Fruit fly (Drosophila melanogaster) whole organism, embryonic: Measurements from ENCODE around the gene Nse1.

Experiments used
- CG10462 ChIP-seq: fragments of 200-800 bp; sonication (Bioruptor generic); optimal IDR thresholded peaks from 2 replicates; lab custom pipeline; 2016; ENCODE audit warnings: missing biosample characterization, missing genetic modification characterization
- CG11247 ChIP-seq: fragments of 200-800 bp; sonication (Bioruptor generic); IDR thresholded peaks from 2 replicates; pipeline ENCODE4 v1.3.6; 2022; ENCODE audit warnings: missing biosample characterization, missing genetic modification characterization
- CG11696 ChIP-seq: fragments of 200-800 bp; sonication (Bioruptor generic); IDR thresholded peaks from 2 replicates; pipeline ENCODE4 v1.3.6; 2022; ENCODE audit warnings: missing biosample characterization, missing genetic modification characterization
- CG12071 ChIP-seq: fragments of 200-800 bp; sonication (Bioruptor generic); optimal IDR thresholded peaks from 3 replicates; lab custom pipeline; 2018; ENCODE audit warnings: missing biosample characterization, mild to moderate bottlenecking, missing genetic modification characterization
- CG12219 ChIP-seq: fragments of 200-800 bp; sonication (Bioruptor generic); optimal IDR thresholded peaks from 3 replicates; lab custom pipeline; 2018; ENCODE audit warnings: missing biosample characterization, mild to moderate bottlenecking, missing genetic modification characterization
- CG14050 ChIP-seq: fragments of 200-800 bp; sonication (Bioruptor generic); IDR thresholded peaks from 3 replicates; pipeline ENCODE4 v1.3.6; 2022; ENCODE audit warnings: missing biosample characterization, missing genetic modification characterization
- CG14860 ChIP-seq: fragments of 200-800 bp; sonication (Bioruptor generic); IDR thresholded peaks from 3 replicates; pipeline ENCODE4 v1.3.6; 2022; ENCODE audit warnings: missing biosample characterization, missing genetic modification characterization; ENCODE audit not compliant: partially characterized antibody
- CG15011 ChIP-seq: fragments of 200-800 bp; sonication (Bioruptor generic); optimal IDR thresholded peaks from 3 replicates; lab custom pipeline; 2018; ENCODE audit warnings: missing biosample characterization, mild to moderate bottlenecking, missing genetic modification characterization
- CG15479 ChIP-seq: fragments of 200-800 bp; sonication (Bioruptor generic); optimal IDR thresholded peaks from 3 replicates; lab custom pipeline; 2019; ENCODE audit warnings: missing biosample characterization, mild to moderate bottlenecking, missing genetic modification characterization, moderate library complexity
- CG16863 ChIP-seq: fragments of 200-800 bp; sonication (Bioruptor generic); optimal IDR thresholded peaks from 3 replicates; lab custom pipeline; 2016; ENCODE audit warnings: missing biosample characterization, missing genetic modification characterization
- CG17802 ChIP-seq: fragments of 200-800 bp; sonication (Bioruptor generic); optimal IDR thresholded peaks from 2 replicates; lab custom pipeline; 2018; ENCODE audit warnings: missing biosample characterization, mild to moderate bottlenecking, missing genetic modification characterization, moderate library complexity
- CG17912 ChIP-seq: fragments of 200-800 bp; sonication (Bioruptor generic); optimal IDR thresholded peaks from 2 replicates; lab custom pipeline; 2018; ENCODE audit warnings: missing biosample characterization, mild to moderate bottlenecking, missing genetic modification characterization
- CG2199 ChIP-seq: fragments of 200-800 bp; sonication (Bioruptor generic); IDR thresholded peaks from 3 replicates; pipeline ENCODE4 v1.3.6; 2022; ENCODE audit warnings: missing biosample characterization, missing genetic modification characterization
- CG30403 ChIP-seq: fragments of 200-800 bp; sonication (Bioruptor generic); optimal IDR thresholded peaks from 3 replicates; lab custom pipeline; 2016; ENCODE audit warnings: missing biosample characterization, missing genetic modification characterization
- CG32532 ChIP-seq: fragments of 200-800 bp; sonication (Bioruptor generic); IDR thresholded peaks from 2 replicates; pipeline ENCODE4 v1.3.6; 2022; ENCODE audit warnings: missing biosample characterization, missing genetic modification characterization
- CG3726 ChIP-seq: fragments of 200-800 bp; sonication (Bioruptor generic); IDR thresholded peaks from 3 replicates; pipeline ENCODE4, ENCODE4 v1.3.6; 2022; ENCODE audit warnings: missing biosample characterization, missing genetic modification characterization
- CG5953 ChIP-seq: fragments of 200-800 bp; sonication (Bioruptor generic); IDR thresholded peaks from 2 replicates; pipeline ENCODE4 v1.3.6; 2022; ENCODE audit warnings: missing biosample characterization, missing genetic modification characterization
- CG6254 ChIP-seq: fragments of 200-800 bp; sonication (Bioruptor generic); optimal IDR thresholded peaks from 3 replicates; lab custom pipeline; 2017; ENCODE audit warnings: mild to moderate bottlenecking, missing biosample characterization, missing genetic modification reagents, missing genetic modification characterization
- CG6854 ChIP-seq: fragments of 200-800 bp; sonication (Bioruptor generic); optimal IDR thresholded peaks from 3 replicates; lab custom pipeline; 2017; ENCODE audit warnings: missing biosample characterization, mild to moderate bottlenecking, missing genetic modification characterization
- CG9437 ChIP-seq: fragments of 200-800 bp; sonication (Bioruptor generic); optimal IDR thresholded peaks from 2 replicates; lab custom pipeline; 2018; ENCODE audit warnings: missing biosample characterization, mild to moderate bottlenecking, missing genetic modification characterization
- HLH4C ChIP-seq: fragments of 200-800 bp; sonication (Bioruptor generic); IDR thresholded peaks from 3 replicates; pipeline ENCODE4 v1.3.6; 2022; ENCODE audit warnings: missing biosample characterization, missing genetic modification characterization; ENCODE audit not compliant: partially characterized antibody
- Hand ChIP-seq: fragments of 200-800 bp; sonication (Bioruptor generic); optimal IDR thresholded peaks from 2 replicates; lab custom pipeline; 2017; ENCODE audit warnings: mild to moderate bottlenecking, missing biosample characterization, missing genetic modification reagents, missing genetic modification characterization
- Hr51 ChIP-seq, 2 experiments: fragments of 200-800 bp; sonication (Bioruptor generic); optimal IDR thresholded peaks; 2 replicates in 1 of 2; 3 replicates in 1 of 2; lab custom pipeline; 2016 to 2018; ENCODE audit warnings: missing biosample characterization in 2 of 2, missing genetic modification characterization in 2 of 2, mild to moderate bottlenecking in 1 of 2, moderate library complexity in 1 of 2
- Sox100B ChIP-seq: fragments of 200-800 bp; sonication (Bioruptor generic); optimal IDR thresholded peaks from 3 replicates; lab custom pipeline; 2018; ENCODE audit warnings: missing biosample characterization, mild to moderate bottlenecking, missing genetic modification characterization
- TFAM ChIP-seq: fragments of 200-800 bp; sonication (Bioruptor generic); optimal IDR thresholded peaks from 2 replicates; lab custom pipeline; 2017; ENCODE audit warnings: missing biosample characterization, missing genetic modification characterization, inconsistent platforms
- Trl ChIP-seq, 3 experiments: fragments of >200 bp in 2 of 3; fragments of 200-800 bp in 1 of 3; sonication (Bioruptor generic) in 1 of 3; optimal IDR thresholded peaks; 2 replicates in 1 of 3; 3 replicates in 2 of 3; lab custom pipeline; 2016 to 2017; ENCODE audit warnings: missing biosample characterization in 1 of 3, missing genetic modification characterization in 1 of 3
- ab ChIP-seq: fragments of 200-800 bp; sonication (Bioruptor generic); optimal IDR thresholded peaks from 2 replicates; lab custom pipeline; 2016; ENCODE audit warnings: missing biosample characterization, missing genetic modification characterization
- amos ChIP-seq: fragments of 200-800 bp; sonication (Bioruptor generic); IDR thresholded peaks from 2 replicates; pipeline ENCODE4 v1.3.6; 2022; ENCODE audit warnings: missing biosample characterization, missing genetic modification characterization; ENCODE audit not compliant: partially characterized antibody
- bcd ChIP-seq: fragments of 200-800 bp; sonication (Bioruptor generic); optimal IDR thresholded peaks from 2 replicates; lab custom pipeline; 2017; ENCODE audit warnings: missing biosample characterization, mild to moderate bottlenecking, missing genetic modification characterization
- br ChIP-seq: fragments of >200 bp; optimal IDR thresholded peaks from 2 replicates; lab custom pipeline; 2017
- chif ChIP-seq, 2 experiments: fragments of 200-800 bp; sonication (Bioruptor generic); optimal IDR thresholded peaks; 3 replicates each; lab custom pipeline; 2016; ENCODE audit warnings: missing biosample characterization in 2 of 2, missing genetic modification characterization in 2 of 2
- disco-r ChIP-seq: fragments of 200-800 bp; sonication (Bioruptor generic); optimal IDR thresholded peaks from 2 replicates; lab custom pipeline; 2016; ENCODE audit warnings: missing biosample characterization, missing genetic modification characterization
- dmrt11E ChIP-seq: fragments of 200-800 bp; sonication (Bioruptor generic); optimal IDR thresholded peaks from 3 replicates; lab custom pipeline; 2018; ENCODE audit warnings: missing biosample characterization, mild to moderate bottlenecking, missing genetic modification characterization, moderate library complexity
- dpn ChIP-seq, 2 experiments: fragments of 200-800 bp; sonication (Bioruptor generic); optimal IDR thresholded peaks; 3 replicates each; lab custom pipeline; 2016; ENCODE audit warnings: missing biosample characterization in 2 of 2, missing genetic modification characterization in 2 of 2
- exex ChIP-seq: fragments of 200-800 bp; sonication (Bioruptor generic); optimal IDR thresholded peaks from 4 replicates; lab custom pipeline; 2018; ENCODE audit warnings: missing biosample characterization, mild to moderate bottlenecking, missing genetic modification characterization, moderate library complexity
- hbn ChIP-seq: fragments of 200-800 bp; sonication (Bioruptor generic); IDR thresholded peaks from 2 replicates; pipeline ENCODE4 v1.3.6; 2022; ENCODE audit warnings: missing biosample characterization, missing genetic modification characterization; ENCODE audit not compliant: partially characterized antibody
- jigr1 ChIP-seq: fragments of 200-800 bp; sonication (Bioruptor generic); IDR thresholded peaks from 3 replicates; pipeline ENCODE4 v1.3.6; 2022; ENCODE audit warnings: missing biosample characterization, missing genetic modification characterization
- knrl ChIP-seq: fragments of 200-800 bp; sonication (Bioruptor generic); IDR thresholded peaks from 3 replicates; pipeline ENCODE4 v1.3.6; 2022; ENCODE audit warnings: missing biosample characterization, missing genetic modification characterization; ENCODE audit not compliant: partially characterized antibody
- otp ChIP-seq: fragments of 200-800 bp; sonication (Bioruptor generic); IDR thresholded peaks from 3 replicates; pipeline ENCODE4, ENCODE4 v1.3.6; 2022; ENCODE audit warnings: missing biosample characterization, missing genetic modification characterization
- p53 ChIP-seq: fragments of 200-800 bp; sonication (Bioruptor generic); optimal IDR thresholded peaks from 2 replicates; lab custom pipeline; 2016; ENCODE audit warnings: missing biosample characterization, missing genetic modification characterization
- pb ChIP-seq: fragments of 200-800 bp; sonication (Bioruptor generic); optimal IDR thresholded peaks from 3 replicates; lab custom pipeline; 2016; ENCODE audit warnings: missing biosample characterization, missing genetic modification characterization
- psq ChIP-seq: fragments of 200-800 bp; sonication (Bioruptor generic); optimal IDR thresholded peaks from 2 replicates; lab custom pipeline; 2017; ENCODE audit warnings: missing biosample characterization, missing genetic modification characterization
- ro ChIP-seq: fragments of 200-800 bp; sonication (Bioruptor generic); IDR thresholded peaks from 2 replicates; pipeline ENCODE4 v1.3.6; 2022; ENCODE audit warnings: missing biosample characterization, missing genetic modification characterization
- sd ChIP-seq: fragments of 200-800 bp; sonication (Bioruptor generic); optimal IDR thresholded peaks from 3 replicates; lab custom pipeline; 2018; ENCODE audit warnings: missing biosample characterization, mild to moderate bottlenecking, missing genetic modification characterization, moderate library complexity
- sima ChIP-seq: fragments of 200-800 bp; sonication (Bioruptor generic); optimal IDR thresholded peaks from 2 replicates; lab custom pipeline; 2016; ENCODE audit warnings: missing biosample characterization, missing genetic modification characterization
- so ChIP-seq: fragments of 200-800 bp; sonication (Bioruptor generic); IDR thresholded peaks from 3 replicates; pipeline ENCODE4 v1.3.6; 2022; ENCODE audit warnings: missing biosample characterization, missing genetic modification characterization
- stc ChIP-seq: fragments of 200-800 bp; sonication (Bioruptor generic); IDR thresholded peaks from 2 replicates; pipeline ENCODE4 v1.3.6; 2022; ENCODE audit warnings: missing biosample characterization, missing genetic modification characterization
- unpg ChIP-seq: fragments of 200-800 bp; sonication (Bioruptor generic); optimal IDR thresholded peaks from 3 replicates; lab custom pipeline; 2018; ENCODE audit warnings: missing biosample characterization, mild to moderate bottlenecking, missing genetic modification characterization, moderate library complexity
- vnd ChIP-seq: fragments of 200-800 bp; sonication (Bioruptor generic); IDR thresholded peaks from 3 replicates; pipeline ENCODE4 v1.3.6; 2022; ENCODE audit warnings: missing biosample characterization, missing genetic modification characterization; ENCODE audit not compliant: partially characterized antibody
- zen2 ChIP-seq: fragments of 200-800 bp; sonication (Bioruptor generic); IDR thresholded peaks from 3 replicates; pipeline ENCODE4 v1.3.6; 2022; ENCODE audit warnings: missing biosample characterization, missing genetic modification characterization; ENCODE audit not compliant: partially characterized antibody

Gene Nse1

DNA sequence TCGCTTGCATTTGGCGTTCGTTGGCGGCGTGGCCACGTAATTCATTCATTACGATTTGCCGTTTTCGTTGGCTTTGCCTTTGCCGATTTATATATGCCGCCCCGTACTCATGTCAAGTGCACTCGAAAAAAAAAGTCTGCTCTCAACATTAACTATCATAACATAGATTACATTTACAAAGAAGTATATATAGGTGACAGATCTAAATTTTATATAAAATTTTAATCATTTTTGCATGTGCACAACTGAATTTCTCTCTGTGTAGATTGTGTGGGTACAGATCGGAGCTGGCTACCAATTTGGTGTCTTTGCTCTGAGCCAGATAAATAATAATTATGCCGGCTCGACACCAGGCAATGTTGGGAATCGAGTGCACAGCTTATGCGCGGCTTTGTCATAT lies 21.0 kb upstream of the Nse1 start (continued):
- TF ChIP-seq amos (GFP tag; lab: Robert Waterston, UW), result no peak
- no peak for TF ChIP-seq CG17802
- TF ChIP-seq CG2199, result no peak
- no peak for TF ChIP-seq CG11696 (GFP tag; lab: Robert Waterston, UW)
- peak; percentile 23 for TF ChIP-seq Sox100B (GFP tag; lab: Kevin White, UChicago)
- TF ChIP-seq CG14860 (GFP tag; lab: Robert Waterston, UW), result no peak
- no peak for TF ChIP-seq CG17912
- peak; percentile 40; the same call in 1 of the 3 replicates for TF ChIP-seq CG14050 (GFP tag; lab: Robert Waterston, UW)
- no peak for TF ChIP-seq psq
- peak; percentile 71 for TF ChIP-seq stc (GFP tag; lab: Robert Waterston, UW)
- TF ChIP-seq dpn (GFP tag; optimal IDR thresholded peaks at IDR 0.05; lab: Kevin White, UChicago), result peak in 1 of 2 experiments; percentile 59
- TF ChIP-seq CG15011 (GFP tag; lab: Kevin White, UChicago), result no peak
- TF ChIP-seq CG15479 (GFP tag; lab: Kevin White, UChicago), result no peak
- TF ChIP-seq CG12071 (GFP tag; lab: Kevin White, UChicago), result no peak
- no peak for TF ChIP-seq CG5953
- TF ChIP-seq knrl (GFP tag; lab: Robert Waterston, UW), result no peak
- no peak for TF ChIP-seq ro (GFP tag; lab: Robert Waterston, UW)
- no peak for TF ChIP-seq disco-r (GFP tag; lab: Kevin White, UChicago)
- peak; percentile 14 to 57 for TF ChIP-seq chif (GFP tag; optimal IDR thresholded peaks at IDR 0.05; lab: Kevin White, UChicago)
- no peak for TF ChIP-seq CG6254 (GFP tag; lab: Kevin White, UChicago)
- TF ChIP-seq p53 (GFP tag; lab: Kevin White, UChicago), result no peak
- no peak for TF ChIP-seq Trl (optimal IDR thresholded peaks at IDR 0.05; lab: Kevin White, UChicago)
- TF ChIP-seq Trl (GFP tag; optimal IDR thresholded peaks at IDR 0.05; lab: Kevin White, UChicago), result no peak
- peak in 1 of 2 experiments; percentile 63 for TF ChIP-seq Hr51 (GFP tag; optimal IDR thresholded peaks at IDR 0.05; lab: Kevin White, UChicago)
- TF ChIP-seq unpg (GFP tag; lab: Kevin White, UChicago), result peak; percentile 65
- TF ChIP-seq jigr1, result peak; percentile 32; the same call in 1 of the 3 replicates
- no peak for TF ChIP-seq exex
- no peak for TF ChIP-seq Hand (GFP tag; lab: Kevin White, UChicago)
- TF ChIP-seq CG30403 (GFP tag; lab: Kevin White, UChicago), result peak; percentile 49
- no peak for TF ChIP-seq sd
- no peak for TF ChIP-seq CG6854 (GFP tag; lab: Kevin White, UChicago)
- no peak for TF ChIP-seq HLH4C
- TF ChIP-seq dmrt11E (tag; lab: Kevin White, UChicago), result peak; percentile 46
- peak; percentile 34 for TF ChIP-seq CG12219 (GFP tag; lab: Kevin White, UChicago)
- no peak for TF ChIP-seq hbn (GFP tag; lab: Robert Waterston, UW)
- TF ChIP-seq CG10462, result no peak
- TF ChIP-seq CG9437 (GFP tag; lab: Kevin White, UChicago), result no peak
- no peak for TF ChIP-seq br (lab: Kevin White, UChicago)
- 0 out of 2 replicates have a peak, but pooled peaks have one; percentile 34 for TF ChIP-seq CG11247 (GFP tag; lab: Robert Waterston, UW)
- TF ChIP-seq bcd (GFP tag; lab: Kevin White, UChicago), result peak; percentile 18
- no peak; the same call in 1 of the 2 replicates for TF ChIP-seq CG32532 (GFP tag; lab: Robert Waterston, UW)
- TF ChIP-seq zen2, result no peak
- 0 out of 3 replicates have a peak, but pooled peaks have one; percentile 45 for TF ChIP-seq otp (GFP tag; lab: Robert Waterston, UW)
- no peak for TF ChIP-seq vnd (GFP tag; lab: Robert Waterston, UW)
- TF ChIP-seq CG3726 (GFP tag; lab: Robert Waterston, UW), result no peak
- no peak for TF ChIP-seq pb
- no peak for TF ChIP-seq TFAM (GFP tag; lab: Kevin White, UChicago)
- peak; percentile 8 for TF ChIP-seq CG16863 (GFP tag; lab: Kevin White, UChicago)
- TF ChIP-seq sima (GFP tag; lab: Kevin White, UChicago), result no peak
- TF ChIP-seq ab (GFP tag; lab: Kevin White, UChicago), result no peak
- no peak for TF ChIP-seq so (GFP tag; lab: Robert Waterston, UW)
